Worm (Caenorhabditis elegans) whole organism, mixed stage, embryonic: ENCODE results near the gene oac-50.
A peak's percentile ranks its signal among the peaks of the same experiment; 100 is the strongest.

Source experiments
- M03D4.4 ChIP-seq: sonication (generic microtip); optimal IDR thresholded peaks from 2 replicates; lab custom pipeline; 2017; ENCODE audit warnings: mild to moderate bottlenecking, missing genetic modification characterization, missing compliant biosample characterization
- bed-3 ChIP-seq: fragments of 200-800 bp; sonication (Bioruptor generic); optimal IDR thresholded peaks from 3 replicates; lab custom pipeline; 2018; ENCODE audit warnings: mild to moderate bottlenecking, missing genetic modification characterization, moderate library complexity, missing compliant biosample characterization
- blmp-1 ChIP-seq: fragments of 150-350 bp; optimal IDR thresholded peaks from 2 replicates; lab custom pipeline; 2014; ENCODE audit warnings: missing biosample characterization, missing genetic modification characterization
- ceh-39 ChIP-seq: fragments of 150-350 bp; optimal IDR thresholded peaks from 2 replicates; lab custom pipeline; 2014; ENCODE audit warnings: missing biosample characterization, missing genetic modification characterization
- ceh-83 ChIP-seq: fragments of 200-800 bp; sonication (Bioruptor generic); optimal IDR thresholded peaks from 2 replicates; lab custom pipeline; 2018; ENCODE audit warnings: mild to moderate bottlenecking, missing genetic modification characterization, missing compliant biosample characterization
- ces-1 ChIP-seq: fragments of 150-350 bp; optimal IDR thresholded peaks from 2 replicates; lab custom pipeline; 2014; ENCODE audit warnings: missing biosample characterization, missing genetic modification reagents, missing genetic modification characterization
- cnd-1 ChIP-seq: fragments of 200-800 bp; sonication (Bioruptor generic); optimal IDR thresholded peaks from 2 replicates; lab custom pipeline; 2018; ENCODE audit warnings: mild to moderate bottlenecking, missing genetic modification characterization, missing compliant biosample characterization
- drap-1 ChIP-seq: fragments of 200-800 bp; sonication (Bioruptor generic); optimal IDR thresholded peaks from 3 replicates; lab custom pipeline; 2018; ENCODE audit warnings: mild to moderate bottlenecking, missing genetic modification characterization, missing compliant biosample characterization
- elt-1 ChIP-seq: sonication (generic microtip); optimal IDR thresholded peaks from 2 replicates; lab custom pipeline; 2017; ENCODE audit warnings: missing genetic modification characterization, mild to moderate bottlenecking, missing compliant biosample characterization, antibody characterized with exemption, moderate library complexity, borderline replicate concordance; ENCODE audit not compliant: insufficient read depth
- elt-3 ChIP-seq: fragments of 150-350 bp; optimal IDR thresholded peaks from 2 replicates; lab custom pipeline; 2014; ENCODE audit warnings: missing biosample characterization, missing genetic modification characterization
- flh-1 ChIP-seq: fragments of 200-800 bp; sonication (Bioruptor generic); optimal IDR thresholded peaks from 2 replicates; lab custom pipeline; 2018; ENCODE audit warnings: mild to moderate bottlenecking, missing genetic modification characterization, moderate library complexity, missing compliant biosample characterization
- ham-2 ChIP-seq: fragments of 200-800 bp; sonication (Bioruptor generic); optimal IDR thresholded peaks from 2 replicates; lab custom pipeline; 2018; ENCODE audit warnings: mild to moderate bottlenecking, missing genetic modification characterization, missing compliant biosample characterization
- hlh-1 ChIP-seq: fragments of 150-350 bp; optimal IDR thresholded peaks from 2 replicates; lab custom pipeline; 2014; ENCODE audit warnings: missing biosample characterization, missing genetic modification reagents, missing genetic modification characterization
- lin-13 ChIP-seq: fragments of 150-350 bp; optimal IDR thresholded peaks from 2 replicates; lab custom pipeline; 2014; ENCODE audit warnings: missing biosample characterization, missing genetic modification characterization
- lin-32 ChIP-seq: fragments of 200-800 bp; sonication (Bioruptor generic); optimal IDR thresholded peaks from 2 replicates; lab custom pipeline; 2018; ENCODE audit warnings: mild to moderate bottlenecking, missing genetic modification characterization, missing compliant biosample characterization
- lsy-2 ChIP-seq: fragments of 150-350 bp; optimal IDR thresholded peaks from 2 replicates; lab custom pipeline; 2014; ENCODE audit warnings: missing biosample characterization, missing genetic modification characterization
- mab-5 ChIP-seq: fragments of 150-350 bp; optimal IDR thresholded peaks from 2 replicates; lab custom pipeline; 2014; ENCODE audit warnings: missing biosample characterization, missing genetic modification characterization
- mep-1 ChIP-seq: fragments of 150-350 bp; optimal IDR thresholded peaks from 2 replicates; lab custom pipeline; 2017; ENCODE audit warnings: missing biosample characterization, missing genetic modification reagents, missing genetic modification characterization, inconsistent platforms
- mls-2 ChIP-seq: sonication (generic microtip); optimal IDR thresholded peaks from 2 replicates; lab custom pipeline; 2016; ENCODE audit warnings: mild to moderate bottlenecking, missing genetic modification characterization, moderate library complexity, missing compliant biosample characterization
- nhr-12 ChIP-seq: fragments of 150-350 bp; optimal IDR thresholded peaks from 2 replicates; lab custom pipeline; 2014; ENCODE audit warnings: missing biosample characterization, missing genetic modification characterization
- nhr-2 ChIP-seq: fragments of 150-350 bp; optimal IDR thresholded peaks from 2 replicates; lab custom pipeline; 2014; ENCODE audit warnings: missing biosample characterization, missing genetic modification characterization
- nhr-237 ChIP-seq: fragments of 150-350 bp; optimal IDR thresholded peaks from 2 replicates; lab custom pipeline; 2014; ENCODE audit warnings: missing biosample characterization, missing genetic modification characterization
- nhr-28 ChIP-seq: fragments of 150-350 bp; optimal IDR thresholded peaks from 2 replicates; lab custom pipeline; 2014; ENCODE audit warnings: missing biosample characterization, missing genetic modification characterization
- nhr-76 ChIP-seq: sonication (generic microtip); optimal IDR thresholded peaks from 2 replicates; lab custom pipeline; 2017; ENCODE audit warnings: missing biosample characterization, missing genetic modification characterization
- pha-4 ChIP-seq: fragments of 150-350 bp; optimal IDR thresholded peaks from 2 replicates; lab custom pipeline; 2018; ENCODE audit warnings: missing biosample characterization, missing genetic modification reagents, missing genetic modification characterization
- sem-2 ChIP-seq: fragments of 200-800 bp; sonication (Bioruptor generic); optimal IDR thresholded peaks from 2 replicates; lab custom pipeline; 2018; ENCODE audit warnings: mild to moderate bottlenecking, missing genetic modification characterization, missing compliant biosample characterization
- snpc-4 ChIP-seq: fragments of 150-350 bp; optimal IDR thresholded peaks from 2 replicates; lab custom pipeline; 2014; ENCODE audit warnings: missing biosample characterization, missing genetic modification characterization
- sptf-1 ChIP-seq: sonication (generic microtip); optimal IDR thresholded peaks from 2 replicates; lab custom pipeline; 2017; ENCODE audit warnings: mild to moderate bottlenecking, missing genetic modification characterization, moderate library complexity, missing compliant biosample characterization
- tbx-8 ChIP-seq: fragments of 200-800 bp; sonication (Bioruptor generic); optimal IDR thresholded peaks from 2 replicates; lab custom pipeline; 2018; ENCODE audit warnings: mild to moderate bottlenecking, missing genetic modification characterization, moderate library complexity, missing compliant biosample characterization
- unc-120 ChIP-seq: sonication (generic microtip); optimal IDR thresholded peaks from 2 replicates; lab custom pipeline; 2017; ENCODE audit warnings: missing genetic modification characterization, missing compliant biosample characterization; ENCODE audit not compliant: poor library complexity, severe bottlenecking
- unc-39 ChIP-seq: fragments of 150-350 bp; optimal IDR thresholded peaks from 2 replicates; lab custom pipeline; 2014; ENCODE audit warnings: missing biosample characterization, missing genetic modification characterization
- unc-62 ChIP-seq: fragments of 150-350 bp; optimal IDR thresholded peaks from 2 replicates; lab custom pipeline; 2014; ENCODE audit warnings: missing biosample characterization, missing genetic modification reagents, missing genetic modification characterization
- zip-8 ChIP-seq: fragments of 150-350 bp; optimal IDR thresholded peaks from 2 replicates; lab custom pipeline; 2014; ENCODE audit warnings: missing biosample characterization, missing genetic modification characterization
- ztf-11 ChIP-seq: fragments of 150-350 bp; optimal IDR thresholded peaks from 2 replicates; lab custom pipeline; 2014; ENCODE audit warnings: missing biosample characterization, missing genetic modification characterization

oac-50 gene

DNA sequence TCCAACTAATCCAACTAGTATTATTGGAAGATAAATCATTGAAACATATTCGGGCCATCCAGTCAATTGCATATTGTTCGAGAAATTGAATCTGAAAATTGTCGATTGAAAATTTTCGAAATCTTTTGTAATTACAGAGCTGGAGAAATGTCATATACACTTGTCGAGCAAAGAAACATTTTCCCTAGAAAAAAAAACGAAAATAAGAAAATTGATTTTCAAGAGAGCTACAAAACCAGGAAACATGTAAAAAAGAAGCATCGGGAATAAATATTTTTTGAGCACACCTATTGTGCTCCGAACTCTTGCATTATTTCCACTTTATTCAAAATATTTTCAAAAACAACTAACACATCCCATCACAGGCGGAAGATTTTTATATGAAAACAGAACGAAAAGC is 27.7 kb upstream of the oac-50 start, which contains the start of gene frpr-6:
Gene frpr-6, minus strand, starts transcription at position 101 of the 400 bp plus-strand sequence.
- no peak for TF ChIP-seq bed-3 (GFP tag; lab: Kevin White, UChicago)
- no peak for TF ChIP-seq nhr-28
- no peak for TF ChIP-seq mls-2 (tag; lab: Kevin White, UChicago)
- no peak for TF ChIP-seq sem-2 (GFP tag; lab: Kevin White, UChicago)
- no peak for TF ChIP-seq mab-5 (tag; lab: Kevin White, UChicago)
- TF ChIP-seq unc-39 (tag; lab: Kevin White, UChicago): no peak
- TF ChIP-seq cnd-1 (tag; lab: Kevin White, UChicago): no peak
- no peak for TF ChIP-seq pha-4 (tag; lab: Kevin White, UChicago)

DNA sequence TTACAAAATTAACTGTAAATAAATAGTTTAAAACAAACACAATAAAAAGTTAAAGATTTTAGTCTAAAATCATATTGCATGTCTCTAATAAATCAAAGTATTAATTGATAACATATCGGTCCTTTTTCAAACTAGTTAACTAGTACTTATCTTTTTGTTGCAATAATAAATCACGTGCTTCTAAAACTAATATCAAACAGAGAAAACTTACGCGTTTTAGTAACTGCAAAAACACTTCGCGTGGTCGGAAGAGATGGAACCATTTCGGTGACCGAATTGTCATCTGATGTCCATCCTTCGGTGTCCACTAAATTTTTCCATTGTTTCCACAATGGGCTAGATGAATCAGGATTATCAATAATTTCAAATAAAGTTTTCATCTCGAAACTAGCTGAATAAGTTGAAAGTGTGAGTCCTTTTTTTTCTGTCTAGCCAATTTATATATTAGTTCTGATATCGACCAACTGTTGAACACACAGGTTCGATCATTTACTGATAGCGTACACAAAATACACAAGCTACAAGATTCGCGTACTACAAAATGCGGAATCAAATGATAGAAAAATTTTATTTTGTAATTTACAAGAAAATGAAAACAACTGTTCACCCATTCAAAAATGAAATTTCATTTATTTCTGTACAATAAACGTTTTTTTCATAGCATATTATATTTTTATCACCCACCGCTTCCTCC is 25.1 kb upstream of the oac-50 start, which contains the start of gene F21C10.9:
Gene F21C10.9, minus strand, starts transcription at position 417 of the 694 bp plus-strand sequence.
- TF ChIP-seq ceh-83: no peak
- TF ChIP-seq lsy-2 (tag; lab: Kevin White, UChicago): no peak
- no peak for TF ChIP-seq nhr-12 (tag; lab: Kevin White, UChicago)
- no peak for TF ChIP-seq nhr-28
- TF ChIP-seq sem-2 (GFP tag; lab: Kevin White, UChicago): no peak
- no peak for TF ChIP-seq sptf-1 (tag; lab: Kevin White, UChicago)
- TF ChIP-seq elt-3 (tag; lab: Kevin White, UChicago): no peak
- TF ChIP-seq blmp-1 (tag; lab: Kevin White, UChicago): no peak
- no peak for TF ChIP-seq hlh-1 (tag; lab: Kevin White, UChicago)
- no peak for TF ChIP-seq nhr-2 (tag; lab: Kevin White, UChicago)
- no peak for TF ChIP-seq flh-1 (GFP tag; lab: Kevin White, UChicago)
- TF ChIP-seq ham-2 (GFP tag; lab: Kevin White, UChicago): no peak
- no peak for TF ChIP-seq lin-32 (GFP tag; lab: Kevin White, UChicago)
- TF ChIP-seq tbx-8 (GFP tag; lab: Kevin White, UChicago): no peak
- TF ChIP-seq nhr-237: no peak
- TF ChIP-seq unc-39 (tag; lab: Kevin White, UChicago): no peak
- TF ChIP-seq bed-3 (GFP tag; lab: Kevin White, UChicago): no peak
- no peak for TF ChIP-seq mab-5 (tag; lab: Kevin White, UChicago)
- no peak for TF ChIP-seq unc-62 (GFP tag; lab: Kevin White, UChicago)
- no peak for TF ChIP-seq ces-1 (GFP tag; lab: Kevin White, UChicago)
- TF ChIP-seq, all 35 proteins: peak for 0

DNA sequence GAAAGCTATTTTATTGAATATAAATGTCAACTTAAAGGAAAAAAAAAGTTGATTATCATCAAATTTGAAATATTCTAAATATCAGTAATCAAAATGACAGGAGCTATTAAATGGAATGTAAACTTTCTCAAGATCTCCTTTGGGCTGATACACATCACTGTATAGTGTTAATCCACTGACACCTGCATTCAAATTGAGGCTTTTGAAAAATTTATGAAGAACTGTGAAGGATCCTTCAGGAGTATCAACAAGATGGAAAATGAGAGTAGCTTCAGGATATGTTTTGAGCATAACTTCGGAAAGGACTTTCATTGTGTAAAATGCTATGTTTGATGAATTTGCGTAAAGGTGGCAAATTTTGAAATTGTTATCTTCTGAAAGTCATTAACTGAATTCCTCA is 23.9 kb upstream of the oac-50 start:
- TF ChIP-seq lin-32 (GFP tag; lab: Kevin White, UChicago) (no peak), ham-2 (GFP tag; lab: Kevin White, UChicago) (no peak), nhr-12 (tag; lab: Kevin White, UChicago) (no peak), ceh-39 (tag; lab: Kevin White, UChicago) (no peak)
- TF ChIP-seq, all 35 proteins: peak for 0

DNA sequence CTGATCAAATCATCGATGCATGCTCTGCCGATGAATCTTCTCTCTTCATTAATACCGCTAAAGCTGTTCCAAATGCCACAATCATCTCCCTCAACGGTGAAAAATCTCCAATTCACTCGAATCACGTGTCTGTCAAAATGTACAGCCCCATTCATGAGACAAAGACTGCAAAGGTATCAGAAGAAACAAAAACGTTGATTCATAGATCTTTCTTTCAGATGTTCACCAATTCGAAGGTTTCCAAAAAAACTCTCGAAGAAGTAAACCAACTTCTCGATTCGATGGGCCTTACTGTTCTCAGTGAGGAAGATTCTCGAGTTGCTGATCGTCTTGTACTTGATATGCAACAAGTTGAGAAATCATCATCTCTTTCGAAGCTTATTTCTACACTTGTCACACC is 23.3 kb upstream of the oac-50 start:
- TF ChIP-seq cnd-1 (tag; lab: Kevin White, UChicago) (no peak), ceh-83 (no peak), tbx-8 (GFP tag; lab: Kevin White, UChicago) (no peak), elt-3 (tag; lab: Kevin White, UChicago) (no peak), drap-1 (GFP tag; lab: Kevin White, UChicago) (no peak), blmp-1 (tag; lab: Kevin White, UChicago) (no peak), unc-39 (tag; lab: Kevin White, UChicago) (no peak), unc-62 (GFP tag; lab: Kevin White, UChicago) (no peak), mep-1 (tag; lab: Kevin White, UChicago) (no peak)

ce11 chrV:9095613-9096317 is 22.4 kb upstream of the oac-50 start, which contains the start of gene F21C10.10:
Gene F21C10.10 (plus strand): TSS chrV:9096267.
- no peak for TF ChIP-seq blmp-1 (tag; lab: Kevin White, UChicago)
- peak; percentile 6 for TF ChIP-seq cnd-1 (tag; lab: Kevin White, UChicago)
- TF ChIP-seq sem-2 (GFP tag; lab: Kevin White, UChicago): no peak
- TF ChIP-seq nhr-2 (tag; lab: Kevin White, UChicago): peak; percentile 72
- TF ChIP-seq unc-62 (GFP tag; lab: Kevin White, UChicago): peak; percentile 87
- TF ChIP-seq hlh-1 (tag; lab: Kevin White, UChicago): peak; percentile 88
- no peak for TF ChIP-seq lin-13 (tag; lab: Kevin White, UChicago)
- no peak for TF ChIP-seq elt-3 (tag; lab: Kevin White, UChicago)
- peak; percentile 74 for TF ChIP-seq unc-120 (tag; lab: Kevin White, UChicago)
- TF ChIP-seq lsy-2 (tag; lab: Kevin White, UChicago): peak; percentile 28
- TF ChIP-seq flh-1 (GFP tag; lab: Kevin White, UChicago): no peak
- no peak for TF ChIP-seq lin-32 (GFP tag; lab: Kevin White, UChicago)
- TF ChIP-seq ceh-83: no peak
- peak; percentile 62 for TF ChIP-seq mep-1 (tag; lab: Kevin White, UChicago)
- no peak for TF ChIP-seq mab-5 (tag; lab: Kevin White, UChicago)
- TF ChIP-seq unc-39 (tag; lab: Kevin White, UChicago): no peak
- no peak for TF ChIP-seq mls-2 (tag; lab: Kevin White, UChicago)
- peak; percentile 6 for TF ChIP-seq nhr-237
- no peak for TF ChIP-seq ham-2 (GFP tag; lab: Kevin White, UChicago)
- TF ChIP-seq zip-8: no peak
- no peak for TF ChIP-seq nhr-76 (tag; lab: Kevin White, UChicago)
- no peak for TF ChIP-seq nhr-28
- peak; percentile 49 for TF ChIP-seq elt-1 (tag; lab: Kevin White, UChicago)
- no peak for TF ChIP-seq M03D4.4 (tag; lab: Kevin White, UChicago)
- no peak for TF ChIP-seq snpc-4 (tag; lab: Kevin White, UChicago)
- TF ChIP-seq ztf-11 (tag; lab: Kevin White, UChicago): no peak
- TF ChIP-seq nhr-12 (tag; lab: Kevin White, UChicago): no peak
- no peak for TF ChIP-seq bed-3 (GFP tag; lab: Kevin White, UChicago)
- peak; percentile 59 for TF ChIP-seq ceh-39 (tag; lab: Kevin White, UChicago)
